Fruit fly (Drosophila melanogaster): ENCODE data around the gene IFT46.

The IFT46 gene

dm6 chr2L:18617003-18617402, 1.1 kb upstream of the IFT46 start, which contains the start of gene MESR3 (continued):
- TF ChIP-seq NC2β (GFP tag; optimal IDR thresholded peaks at IDR 0.05) (no peak), dati (GFP tag; IDR thresholded peaks at IDR 0.05) (no peak), Atf3 (GFP tag; optimal IDR thresholded peaks at IDR 0.05) (no peak), gt (GFP tag; IDR thresholded peaks at IDR 0.05) (no peak), CG5180 (GFP tag; optimal IDR thresholded peaks at IDR 0.05) (peak; percentile 61), Awh (GFP tag; IDR thresholded peaks at IDR 0.05) (peak; percentile 56; the same call in 1 of the 2 replicates), schlank (tag; optimal IDR thresholded peaks at IDR 0.05) (peak; percentile 17), usp (GFP tag; optimal IDR thresholded peaks at IDR 0.05) (no peak), Lpt (GFP tag; optimal IDR thresholded peaks at IDR 0.05) (no peak), dm (GFP tag; optimal IDR thresholded peaks at IDR 0.05) (no peak), sna (GFP tag; IDR thresholded peaks at IDR 0.05; ENCODE audit: partially characterized antibody) (no peak), CG14667 (GFP tag; IDR thresholded peaks at IDR 0.05) (peak; percentile 46; the same call in 1 of the 2 replicates), Gsc (GFP tag; IDR thresholded peaks at IDR 0.05) (no peak), Hr39 (optimal IDR thresholded peaks at IDR 0.05) (no peak), CG17328 (GFP tag; IDR thresholded peaks at IDR 0.05) (peak; percentile 78), CG6813 (GFP tag; optimal IDR thresholded peaks at IDR 0.05) (peak; percentile 83), kah (GFP tag; optimal IDR thresholded peaks at IDR 0.05) (peak; percentile 57), tll (GFP tag; optimal IDR thresholded peaks at IDR 0.05) (no peak), hth (optimal IDR thresholded peaks at IDR 0.05) (no peak), Bteb2 (GFP tag; optimal IDR thresholded peaks at IDR 0.05) (no peak), disco-r (GFP tag; optimal IDR thresholded peaks at IDR 0.05) (no peak), Dll (GFP tag; IDR thresholded peaks at IDR 0.05; ENCODE audit: partially characterized antibody) (no peak), chif (GFP tag; optimal IDR thresholded peaks at IDR 0.05) (no peak), CG4360 (GFP tag; IDR thresholded peaks at IDR 0.05) (peak; percentile 5; the same call in 1 of the 2 replicates), CG11093 (GFP tag; IDR thresholded peaks at IDR 0.05) (no peak), klu (GFP tag; IDR thresholded peaks at IDR 0.05) (no peak), sim (GFP tag; IDR thresholded peaks at IDR 0.05) (no peak), E2f2 (GFP tag; IDR thresholded peaks at IDR 0.05) (peak; percentile 55; the same call in 1 of the 2 replicates), row (GFP tag; IDR thresholded peaks at IDR 0.05) (peak; percentile 64; the same call in 2 of the 3 replicates), CG8944 (GFP tag; optimal IDR thresholded peaks at IDR 0.05) (no peak), CG10979 (tag; optimal IDR thresholded peaks at IDR 0.05) (peak; percentile 72), dimm (GFP tag; IDR thresholded peaks at IDR 0.05) (no peak), cas (GFP tag; IDR thresholded peaks at IDR 0.05) (peak; percentile 33; the same call in 1 of the 2 replicates), CG10959 (GFP tag; IDR thresholded peaks at IDR 0.05) (0 out of 2 replicates have a peak, but pooled peaks have one; percentile 6), ara (GFP tag; IDR thresholded peaks at IDR 0.05) (peak; percentile 58; the same call in 1 of the 2 replicates), pum (GFP tag; optimal IDR thresholded peaks at IDR 0.05) (no peak), CkIIα-i1 (GFP tag; IDR thresholded peaks at IDR 0.05) (no peak), CG8359 (GFP tag; optimal IDR thresholded peaks at IDR 0.05; ENCODE audit: borderline replicate concordance) (peak; percentile 39), CG6175 (GFP tag; IDR thresholded peaks at IDR 0.05) (0 out of 3 replicates have a peak, but pooled peaks have one; percentile 9), CG7963 (GFP tag; IDR thresholded peaks at IDR 0.05; ENCODE audit: partially characterized antibody) (no peak), Hr51 (GFP tag; optimal IDR thresholded peaks at IDR 0.05) (peak in 1 of 2 experiments; percentile 27), ssp (GFP tag; IDR thresholded peaks at IDR 0.05) (no peak), CG14965 (GFP tag; optimal IDR thresholded peaks at IDR 0.05; ENCODE audit: borderline replicate concordance) (no peak), CG9727 (GFP tag; optimal IDR thresholded peaks at IDR 0.05) (peak; percentile 69), emc (GFP tag; optimal IDR thresholded peaks at IDR 0.05) (no peak), CG4707 (GFP tag; optimal IDR thresholded peaks at IDR 0.05) (peak; percentile 48), rib (GFP tag; IDR thresholded peaks at IDR 0.05) (no peak), repo (GFP tag; optimal IDR thresholded peaks at IDR 0.05) (no peak), CG6765 (GFP tag; optimal IDR thresholded peaks at IDR 0.05) (peak; percentile 86), en (GFP tag; optimal IDR thresholded peaks at IDR 0.05) (peak; percentile 5), CG17385 (GFP tag; optimal IDR thresholded peaks at IDR 0.05) (peak; percentile 49), Neu2 (GFP tag; optimal IDR thresholded peaks at IDR 0.05; ENCODE audit: borderline replicate concordance) (no peak)
